Fruit fly (Drosophila melanogaster) whole organism, embryonic: ENCODE data around the gene teq.

Experiments
- ATbp ChIP-seq: fragments of 200-800 bp; sonication (Bioruptor generic); optimal IDR thresholded peaks from 2 replicates; lab custom pipeline; 2017; ENCODE audit warnings: missing biosample characterization, mild to moderate bottlenecking, missing genetic modification characterization, missing genetic modification reagents
- Awh ChIP-seq: fragments of 200-800 bp; sonication (Bioruptor generic); IDR thresholded peaks from 2 replicates; pipeline ENCODE4, ENCODE4 v1.3.6; 2022; ENCODE audit warnings: missing biosample characterization, missing genetic modification characterization
- Blimp-1 ChIP-seq: fragments of 200-800 bp; sonication (Bioruptor generic); optimal IDR thresholded peaks from 3 replicates; lab custom pipeline; 2018; ENCODE audit warnings: missing biosample characterization, missing genetic modification characterization, mild to moderate bottlenecking, moderate library complexity, missing genetic modification reagents
- CG10431 ChIP-seq: fragments of 200-800 bp; sonication (Bioruptor generic); optimal IDR thresholded peaks from 3 replicates; lab custom pipeline; 2018; ENCODE audit warnings: missing biosample characterization, mild to moderate bottlenecking, missing genetic modification characterization
- CG11247 ChIP-seq: fragments of 200-800 bp; sonication (Bioruptor generic); IDR thresholded peaks from 2 replicates; pipeline ENCODE4 v1.3.6; 2022; ENCODE audit warnings: missing biosample characterization, missing genetic modification characterization
- CG12104 ChIP-seq: fragments of 200-800 bp; sonication (Bioruptor generic); optimal IDR thresholded peaks from 3 replicates; lab custom pipeline; 2016; ENCODE audit warnings: missing biosample characterization, missing genetic modification characterization
- CG13894 ChIP-seq: fragments of 200-800 bp; sonication (Bioruptor generic); optimal IDR thresholded peaks from 3 replicates; lab custom pipeline; 2018; ENCODE audit warnings: missing biosample characterization, mild to moderate bottlenecking, missing genetic modification characterization, moderate library complexity
- CG18764 ChIP-seq: fragments of 200-800 bp; sonication (Bioruptor generic); optimal IDR thresholded peaks from 3 replicates; lab custom pipeline; 2016; ENCODE audit warnings: missing biosample characterization, missing genetic modification characterization
- CG2199 ChIP-seq: fragments of 200-800 bp; sonication (Bioruptor generic); IDR thresholded peaks from 3 replicates; pipeline ENCODE4 v1.3.6; 2022; ENCODE audit warnings: missing biosample characterization, missing genetic modification characterization
- CG2678 ChIP-seq: fragments of 200-800 bp; sonication (Bioruptor generic); optimal IDR thresholded peaks from 3 replicates; lab custom pipeline; 2019; ENCODE audit warnings: missing biosample characterization, mild to moderate bottlenecking, missing genetic modification characterization, moderate library complexity
- CG34376 ChIP-seq: fragments of 200-800 bp; sonication (Bioruptor generic); optimal IDR thresholded peaks from 2 replicates; lab custom pipeline; 2018; ENCODE audit warnings: missing biosample characterization, mild to moderate bottlenecking, missing genetic modification characterization
- CG3847 ChIP-seq: fragments of 200-800 bp; sonication (Bioruptor generic); IDR thresholded peaks from 2 replicates; pipeline ENCODE4 v1.3.6; 2022; ENCODE audit warnings: missing biosample characterization, missing genetic modification characterization
- CG4282 ChIP-seq: fragments of 200-800 bp; sonication (Bioruptor generic); optimal IDR thresholded peaks from 2 replicates; lab custom pipeline; 2016; ENCODE audit warnings: missing biosample characterization, missing genetic modification characterization
- CG7786 ChIP-seq: fragments of 200-800 bp; sonication (Bioruptor generic); optimal IDR thresholded peaks from 2 replicates; lab custom pipeline; 2016; ENCODE audit warnings: missing biosample characterization, missing genetic modification characterization
- CG7987 ChIP-seq: fragments of 200-800 bp; sonication (Bioruptor generic); optimal IDR thresholded peaks from 2 replicates; lab custom pipeline; 2018; ENCODE audit warnings: missing biosample characterization, mild to moderate bottlenecking, missing genetic modification characterization, moderate library complexity
- CG8765 ChIP-seq: fragments of 200-800 bp; sonication (Bioruptor generic); IDR thresholded peaks from 2 replicates; pipeline ENCODE4 v1.3.6; 2022; ENCODE audit warnings: missing biosample characterization, missing genetic modification characterization
- CG9437 ChIP-seq: fragments of 200-800 bp; sonication (Bioruptor generic); optimal IDR thresholded peaks from 2 replicates; lab custom pipeline; 2018; ENCODE audit warnings: missing biosample characterization, mild to moderate bottlenecking, missing genetic modification characterization
- CrebB ChIP-seq: fragments of 200-800 bp; sonication (Bioruptor generic); optimal IDR thresholded peaks from 3 replicates; lab custom pipeline; 2018; ENCODE audit warnings: missing biosample characterization, mild to moderate bottlenecking, missing genetic modification characterization
- D ChIP-seq, 2 experiments: fragments of 200-800 bp in 1 of 2; fragments of >200 bp in 1 of 2; sonication (Bioruptor generic) in 1 of 2; optimal IDR thresholded peaks; 2 replicates in 1 of 2; 3 replicates in 1 of 2; lab custom pipeline; 2017; ENCODE audit warnings: mild to moderate bottlenecking in 1 of 2, missing biosample characterization in 1 of 2, missing genetic modification characterization in 1 of 2, missing genetic modification reagents in 1 of 2
- E2f1 ChIP-seq: fragments of 200-800 bp; sonication (Bioruptor generic); IDR thresholded peaks from 2 replicates; pipeline ENCODE4 v1.3.6; 2022; ENCODE audit warnings: missing biosample characterization, missing genetic modification characterization
- Fer1 ChIP-seq: fragments of 200-800 bp; sonication (Bioruptor generic); optimal IDR thresholded peaks from 2 replicates; lab custom pipeline; 2017; ENCODE audit warnings: missing biosample characterization, mild to moderate bottlenecking, missing genetic modification characterization
- Hey ChIP-seq: fragments of 200-800 bp; sonication (Bioruptor generic); optimal IDR thresholded peaks from 3 replicates; lab custom pipeline; 2018; ENCODE audit warnings: missing biosample characterization, mild to moderate bottlenecking, missing genetic modification characterization
- Hmx ChIP-seq: fragments of 200-800 bp; sonication (Bioruptor generic); optimal IDR thresholded peaks from 2 replicates; lab custom pipeline; 2016; ENCODE audit warnings: missing biosample characterization, missing genetic modification characterization
- Med ChIP-seq: fragments of 200-800 bp; sonication (Bioruptor generic); peaks from one replicate; lab custom pipeline; 2016; ENCODE audit warnings: missing biosample characterization, missing genetic modification characterization, mild to moderate bottlenecking, inconsistent platforms, moderate library complexity
- NfI ChIP-seq: fragments of 200-800 bp; sonication (Bioruptor generic); optimal IDR thresholded peaks from 3 replicates; lab custom pipeline; 2018; ENCODE audit warnings: missing biosample characterization, mild to moderate bottlenecking, missing genetic modification characterization, moderate library complexity
- Oli ChIP-seq: fragments of 200-800 bp; sonication (Bioruptor generic); optimal IDR thresholded peaks from 2 replicates; lab custom pipeline; 2018; ENCODE audit warnings: missing biosample characterization, mild to moderate bottlenecking, missing genetic modification characterization, moderate library complexity
- PHDP ChIP-seq: fragments of 200-800 bp; sonication (Bioruptor generic); optimal IDR thresholded peaks from 3 replicates; lab custom pipeline; 2018; ENCODE audit warnings: missing biosample characterization, mild to moderate bottlenecking, missing genetic modification characterization, moderate library complexity
- Pdp1 ChIP-seq, 2 experiments: fragments of 200-800 bp; sonication (Bioruptor generic); optimal IDR thresholded peaks; 3 replicates each; lab custom pipeline; 2016; ENCODE audit warnings: missing biosample characterization in 2 of 2, missing genetic modification characterization in 2 of 2, mild to moderate bottlenecking in 1 of 2, moderate library complexity in 1 of 2
- Scr ChIP-seq: fragments of 200-800 bp; sonication (Bioruptor generic); IDR thresholded peaks from 2 replicates; pipeline ENCODE4 v1.3.6; 2022; ENCODE audit warnings: missing biosample characterization, missing genetic modification characterization; ENCODE audit not compliant: partially characterized antibody
- Trl ChIP-seq, 3 experiments: fragments of >200 bp in 2 of 3; fragments of 200-800 bp in 1 of 3; sonication (Bioruptor generic) in 1 of 3; optimal IDR thresholded peaks; 2 replicates in 1 of 3; 3 replicates in 2 of 3; lab custom pipeline; 2016 to 2017; ENCODE audit warnings: missing biosample characterization in 1 of 3, missing genetic modification characterization in 1 of 3
- Usf ChIP-seq: fragments of 200-800 bp; sonication (Bioruptor generic); optimal IDR thresholded peaks from 2 replicates; lab custom pipeline; 2017; ENCODE audit warnings: missing genotype, missing biosample characterization, missing genetic modification characterization
- abd-A ChIP-seq: fragments of 200-800 bp; sonication (Bioruptor generic); optimal IDR thresholded peaks from 3 replicates; lab custom pipeline; 2019; ENCODE audit warnings: missing biosample characterization, mild to moderate bottlenecking, missing genetic modification characterization, moderate library complexity
- bbx ChIP-seq: fragments of 200-800 bp; sonication (Bioruptor generic); IDR thresholded peaks from 2 replicates; pipeline ENCODE4 v1.3.6; 2022; ENCODE audit warnings: missing biosample characterization, missing genetic modification characterization; ENCODE audit not compliant: partially characterized antibody
- chinmo ChIP-seq: fragments of 200-800 bp; sonication (Bioruptor generic); IDR thresholded peaks from 4 replicates; pipeline ENCODE4 v1.3.6; 2022; ENCODE audit warnings: missing biosample characterization, missing genetic modification characterization; ENCODE audit not compliant: partially characterized antibody
- ci ChIP-seq: fragments of 200-800 bp; sonication (Bioruptor generic); IDR thresholded peaks from 3 replicates; pipeline ENCODE4 v1.3.6; 2022; ENCODE audit warnings: missing biosample characterization, missing genetic modification characterization
- cwo ChIP-seq: fragments of 200-800 bp; sonication (Bioruptor generic); optimal IDR thresholded peaks from 3 replicates; lab custom pipeline; 2017; ENCODE audit warnings: missing biosample characterization, missing genetic modification characterization, mild to moderate bottlenecking, moderate library complexity, missing genetic modification reagents
- dysf ChIP-seq: fragments of 200-800 bp; sonication (Bioruptor generic); IDR thresholded peaks from 3 replicates; pipeline ENCODE4 v1.3.6; 2022; ENCODE audit warnings: missing biosample characterization, missing genetic modification characterization
- esg ChIP-seq: fragments of 200-800 bp; sonication (Bioruptor generic); conservative IDR thresholded peaks from 2 replicates; pipeline ENCODE4 v1.3.6; 2022; ENCODE audit warnings: missing biosample characterization, missing genetic modification characterization
- exex ChIP-seq: fragments of 200-800 bp; sonication (Bioruptor generic); optimal IDR thresholded peaks from 4 replicates; lab custom pipeline; 2018; ENCODE audit warnings: missing biosample characterization, mild to moderate bottlenecking, missing genetic modification characterization, moderate library complexity
- ftz-f1 ChIP-seq: fragments of 200-800 bp; sonication (Bioruptor generic); optimal IDR thresholded peaks from 2 replicates; lab custom pipeline; 2016; ENCODE audit warnings: missing biosample characterization, missing genetic modification characterization
- mirr ChIP-seq: fragments of 200-800 bp; sonication (Bioruptor generic); optimal IDR thresholded peaks from 3 replicates; lab custom pipeline; 2018; ENCODE audit warnings: missing biosample characterization, mild to moderate bottlenecking, missing genetic modification characterization
- phol ChIP-seq: fragments of 200-800 bp; sonication (Bioruptor generic); optimal IDR thresholded peaks from 3 replicates; lab custom pipeline; 2018; ENCODE audit warnings: missing biosample characterization, mild to moderate bottlenecking, missing genetic modification characterization, moderate library complexity
- pnt ChIP-seq: fragments of 200-800 bp; sonication (Bioruptor generic); optimal IDR thresholded peaks from 3 replicates; lab custom pipeline; 2016; ENCODE audit warnings: missing biosample characterization, missing genetic modification characterization
- run ChIP-seq: fragments of 200-800 bp; sonication (Bioruptor generic); optimal IDR thresholded peaks from 3 replicates; lab custom pipeline; 2018; ENCODE audit warnings: missing biosample characterization, mild to moderate bottlenecking, missing genetic modification characterization
- sqz ChIP-seq: fragments of 200-800 bp; sonication (Bioruptor generic); optimal IDR thresholded peaks from 3 replicates; lab custom pipeline; 2018; ENCODE audit warnings: missing biosample characterization, mild to moderate bottlenecking, missing genetic modification characterization
- sug ChIP-seq: fragments of 200-800 bp; optimal IDR thresholded peaks from 2 replicates; lab custom pipeline; 2019; ENCODE audit warnings: missing biosample characterization, mild to moderate bottlenecking, missing genetic modification characterization, moderate library complexity
- vfl ChIP-seq: fragments of 200-800 bp; sonication (Bioruptor generic); optimal IDR thresholded peaks from 2 replicates; lab custom pipeline; 2016; ENCODE audit warnings: missing biosample characterization, missing genetic modification characterization

Gene teq

DNA sequence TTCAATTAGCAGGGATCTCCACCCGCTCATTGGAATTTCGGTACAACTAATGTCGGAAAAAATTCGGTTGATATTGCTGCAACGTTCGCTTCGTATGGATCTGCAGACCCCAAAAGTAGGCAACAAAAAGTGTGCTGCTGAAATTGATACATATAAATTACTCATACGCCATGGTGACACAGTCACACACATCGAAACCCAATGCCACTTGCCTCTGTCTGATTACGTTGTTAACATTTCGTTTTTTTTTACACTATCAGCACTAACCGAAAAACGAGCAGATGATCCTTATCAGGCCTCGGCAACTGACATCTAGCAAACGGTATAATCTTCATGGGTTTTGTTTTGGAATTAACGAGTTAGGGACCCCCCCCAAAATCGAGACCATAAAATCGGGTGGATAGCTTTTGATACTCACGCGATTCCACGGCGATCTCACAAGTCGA is 20.6 kb downstream of the teq start (continued):
- TF ChIP-seq chinmo (GFP tag; lab: Robert Waterston, UW) (0 out of 4 replicates have a peak, but pooled peaks have one; percentile 48), CG2678 (tag; lab: Kevin White, UChicago) (peak; percentile 0), exex (tag; lab: Kevin White, UChicago) (peak; percentile 52), Awh (no peak), abd-A (tag; lab: Kevin White, UChicago) (no peak), pnt (GFP tag; lab: Kevin White, UChicago) (no peak), CG13894 (tag; lab: Kevin White, UChicago) (no peak), Blimp-1 (GFP tag; lab: Kevin White, UChicago) (no peak), CG34376 (GFP tag; lab: Kevin White, UChicago) (peak; percentile 65), Pdp1 (GFP tag; optimal IDR thresholded peaks at IDR 0.05; lab: Kevin White, UChicago) (peak in 1 of 2 experiments; percentile 57), Trl (optimal IDR thresholded peaks at IDR 0.05; lab: Kevin White, UChicago) (no peak), Trl (GFP tag; optimal IDR thresholded peaks at IDR 0.05; lab: Kevin White, UChicago) (no peak), NfI (no peak), CG18764 (GFP tag; lab: Kevin White, UChicago) (no peak), Oli (tag; lab: Kevin White, UChicago) (no peak), CG10431 (no peak), ftz-f1 (GFP tag; lab: Kevin White, UChicago) (peak; percentile 66), phol (tag; lab: Kevin White, UChicago) (no peak), CG7786 (GFP tag; lab: Kevin White, UChicago) (no peak), E2f1 (GFP tag; lab: Robert Waterston, UW) (no peak), Scr (GFP tag; lab: Robert Waterston, UW) (no peak)

DNA sequence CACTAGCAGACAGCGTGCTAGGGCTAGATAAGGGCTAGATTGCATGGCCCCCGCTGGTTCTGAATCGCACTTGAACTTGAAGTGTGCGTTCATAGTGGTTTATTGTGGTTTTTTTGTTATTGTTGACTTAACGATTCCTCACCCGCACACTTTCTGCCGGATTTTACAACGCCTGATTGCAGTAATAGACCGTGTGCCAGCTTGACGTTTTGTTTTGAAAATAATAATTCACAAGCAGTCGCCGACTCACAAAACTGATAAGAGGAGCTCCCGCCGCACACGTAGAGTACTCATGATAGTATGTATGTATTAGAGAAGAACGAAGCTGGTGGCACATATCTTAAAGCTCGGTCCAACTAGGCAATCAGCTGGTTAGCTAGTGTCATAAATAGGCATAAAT is 21.3 kb downstream of the teq start:
- peak; percentile 43 for TF ChIP-seq sqz (GFP tag; lab: Kevin White, UChicago)
- peak; percentile 94 for TF ChIP-seq sug
- TF ChIP-seq chinmo (GFP tag; lab: Robert Waterston, UW): peak; percentile 80; the same call in 3 of the 4 replicates
- TF ChIP-seq ATbp: no peak
- TF ChIP-seq CG9437 (GFP tag; lab: Kevin White, UChicago): no peak
- no peak for TF ChIP-seq dysf (GFP tag; lab: Robert Waterston, UW)
- TF ChIP-seq Hey (tag; lab: Kevin White, UChicago): peak; percentile 40
- no peak for TF ChIP-seq CG3847
- no peak for TF ChIP-seq CG4282 (GFP tag; lab: Kevin White, UChicago)
- no peak for TF ChIP-seq CG8765
- peak; percentile 2 for TF ChIP-seq run
- no peak for TF ChIP-seq Hmx (GFP tag; lab: Kevin White, UChicago)
- peak; percentile 22; the same call in 1 of the 3 replicates for TF ChIP-seq ci (GFP tag; lab: Robert Waterston, UW)
- TF ChIP-seq CG2199 (GFP tag; lab: Robert Waterston, UW): no peak
- TF ChIP-seq D (optimal IDR thresholded peaks at IDR 0.05; lab: Kevin White, UChicago): no peak
- no peak for TF ChIP-seq D (GFP tag; optimal IDR thresholded peaks at IDR 0.05; lab: Kevin White, UChicago)
- peak; percentile 21 for TF ChIP-seq CrebB
- TF ChIP-seq Fer1 (GFP tag; lab: Kevin White, UChicago): peak; percentile 0
- TF ChIP-seq cwo (GFP tag; lab: Kevin White, UChicago): peak; percentile 18
- TF ChIP-seq CG34376 (GFP tag; lab: Kevin White, UChicago): peak; percentile 12
- peak; percentile 86 for TF ChIP-seq CG7987 (GFP tag; lab: Kevin White, UChicago)
- TF ChIP-seq mirr (GFP tag; lab: Kevin White, UChicago): peak; percentile 59
- no peak for TF ChIP-seq PHDP (tag; lab: Kevin White, UChicago)
- no peak for TF ChIP-seq esg (GFP tag; lab: Robert Waterston, UW)
- TF ChIP-seq bbx (GFP tag; lab: Robert Waterston, UW): no peak
- no peak for TF ChIP-seq vfl (GFP tag; lab: Kevin White, UChicago)
- TF ChIP-seq Med (GFP tag; lab: Kevin White, UChicago): peak; percentile 66
- no peak for TF ChIP-seq NfI
- peak; percentile 45 for TF ChIP-seq exex (tag; lab: Kevin White, UChicago)
- TF ChIP-seq Usf (GFP tag; lab: Kevin White, UChicago): no peak
- TF ChIP-seq CG2678 (tag; lab: Kevin White, UChicago): peak; percentile 6
- 0 out of 2 replicates have a peak, but pooled peaks have one; percentile 5 for TF ChIP-seq CG11247
- TF ChIP-seq CG12104 (GFP tag; lab: Kevin White, UChicago): no peak
